Fruit fly (Drosophila melanogaster) whole organism, embryonic: ENCODE data around the gene ric8a.

ENCODE experiments used
- Ada2b ChIP-seq: fragments of 200-800 bp; sonication (Bioruptor generic); IDR thresholded peaks from 2 replicates; pipeline ENCODE4 v1.3.6; 2022; ENCODE audit warnings: missing biosample characterization, missing genetic modification characterization
- Asciz ChIP-seq: fragments of 200-800 bp; sonication (Bioruptor generic); optimal IDR thresholded peaks from 2 replicates; lab custom pipeline; 2017; ENCODE audit warnings: missing biosample characterization, mild to moderate bottlenecking, missing genetic modification characterization, missing genetic modification reagents
- BEAF-32 ChIP-seq: fragments of 200-800 bp; sonication (Bioruptor generic); optimal IDR thresholded peaks from 3 replicates; lab custom pipeline; 2017; ENCODE audit warnings: missing biosample characterization, missing genetic modification characterization, mild to moderate bottlenecking, moderate library complexity, missing genetic modification reagents
- Bteb2 ChIP-seq: fragments of 200-800 bp; sonication (Bioruptor generic); optimal IDR thresholded peaks from 2 replicates; lab custom pipeline; 2016; ENCODE audit warnings: missing biosample characterization, missing genetic modification characterization
- CG12391 ChIP-seq: fragments of 200-800 bp; sonication (Bioruptor generic); optimal IDR thresholded peaks from 3 replicates; lab custom pipeline; 2018; ENCODE audit warnings: missing biosample characterization, mild to moderate bottlenecking, missing genetic modification characterization, moderate library complexity
- CG13287 ChIP-seq: fragments of 200-800 bp; sonication (Bioruptor generic); IDR thresholded peaks from 2 replicates; pipeline ENCODE4 v1.3.6; 2022; ENCODE audit warnings: missing biosample characterization, missing genetic modification characterization; ENCODE audit not compliant: partially characterized antibody
- CG14710 ChIP-seq: fragments of 200-800 bp; sonication (Bioruptor generic); optimal IDR thresholded peaks from 3 replicates; lab custom pipeline; 2019; ENCODE audit warnings: missing biosample characterization, mild to moderate bottlenecking, missing genetic modification characterization, moderate library complexity
- CG1792 ChIP-seq: fragments of 200-800 bp; sonication (Bioruptor generic); optimal IDR thresholded peaks from 2 replicates; lab custom pipeline; 2016; ENCODE audit warnings: missing biosample characterization, missing genetic modification characterization
- CG2116 ChIP-seq: fragments of 200-800 bp; sonication (Bioruptor generic); optimal IDR thresholded peaks from 3 replicates; lab custom pipeline; 2018; ENCODE audit warnings: missing biosample characterization, mild to moderate bottlenecking, missing genetic modification characterization
- CG31441 ChIP-seq: fragments of 200-800 bp; sonication (Bioruptor generic); IDR thresholded peaks from 2 replicates; pipeline ENCODE4 v1.3.6; 2022; ENCODE audit warnings: missing biosample characterization, missing genetic modification characterization
- CG34224 ChIP-seq: fragments of 200-800 bp; sonication (Bioruptor generic); IDR thresholded peaks from 3 replicates; pipeline ENCODE4 v1.3.6; 2022; ENCODE audit warnings: missing biosample characterization, missing genetic modification characterization; ENCODE audit not compliant: partially characterized antibody
- CG3995 ChIP-seq: fragments of 200-800 bp; sonication (Bioruptor generic); optimal IDR thresholded peaks from 3 replicates; lab custom pipeline; 2016; ENCODE audit warnings: missing biosample characterization, missing genetic modification characterization
- CG4282 ChIP-seq: fragments of 200-800 bp; sonication (Bioruptor generic); optimal IDR thresholded peaks from 2 replicates; lab custom pipeline; 2016; ENCODE audit warnings: missing biosample characterization, missing genetic modification characterization
- CG6791 ChIP-seq: fragments of 200-800 bp; sonication (Bioruptor generic); IDR thresholded peaks from 3 replicates; pipeline ENCODE4 v1.3.6; 2022; ENCODE audit warnings: missing biosample characterization, missing genetic modification characterization; ENCODE audit not compliant: partially characterized antibody
- CG7745 ChIP-seq: fragments of 200-800 bp; sonication (Bioruptor generic); optimal IDR thresholded peaks from 2 replicates; lab custom pipeline; 2018; ENCODE audit warnings: missing biosample characterization, mild to moderate bottlenecking, missing genetic modification characterization, moderate library complexity
- CG7963 ChIP-seq: fragments of 200-800 bp; sonication (Bioruptor generic); IDR thresholded peaks from 3 replicates; pipeline ENCODE4 v1.3.6; 2022; ENCODE audit warnings: missing biosample characterization, missing genetic modification characterization; ENCODE audit not compliant: partially characterized antibody
- CG8281 ChIP-seq: fragments of 200-800 bp; sonication (Bioruptor generic); optimal IDR thresholded peaks from 2 replicates; lab custom pipeline; 2018; ENCODE audit warnings: missing biosample characterization, mild to moderate bottlenecking, missing genetic modification characterization, moderate library complexity
- Dref ChIP-seq: fragments of 200-800 bp; sonication (Bioruptor generic); IDR thresholded peaks from 2 replicates; pipeline ENCODE4 v1.3.6; 2022; ENCODE audit warnings: missing biosample characterization, missing genetic modification characterization
- Eip74EF ChIP-seq, 2 experiments: fragments of 200-800 bp in 1 of 2; fragments of >200 bp in 1 of 2; sonication (Bioruptor generic) in 1 of 2; optimal IDR thresholded peaks; 2 replicates each; lab custom pipeline; 2017 to 2019; ENCODE audit warnings: missing biosample characterization in 2 of 2, missing genetic modification characterization in 2 of 2, mild to moderate bottlenecking in 1 of 2, moderate library complexity in 1 of 2
- Gsc ChIP-seq: fragments of 200-800 bp; sonication (Bioruptor generic); IDR thresholded peaks from 2 replicates; pipeline ENCODE4 v1.3.6; 2022; ENCODE audit warnings: missing biosample characterization, missing genetic modification characterization
- HLH3B ChIP-seq: fragments of 200-800 bp; sonication (Bioruptor generic); IDR thresholded peaks from 2 replicates; pipeline ENCODE4 v1.3.6; 2022; ENCODE audit warnings: missing biosample characterization, missing genetic modification characterization
- HLH4C ChIP-seq: fragments of 200-800 bp; sonication (Bioruptor generic); IDR thresholded peaks from 3 replicates; pipeline ENCODE4 v1.3.6; 2022; ENCODE audit warnings: missing biosample characterization, missing genetic modification characterization; ENCODE audit not compliant: partially characterized antibody
- Hr78 ChIP-seq, 2 experiments: fragments of 200-800 bp in 1 of 2; fragments of >200 bp in 1 of 2; sonication (Bioruptor generic) in 1 of 2; optimal IDR thresholded peaks; 2 replicates each; lab custom pipeline; 2017 to 2019; ENCODE audit warnings: missing biosample characterization in 2 of 2, missing genetic modification characterization in 2 of 2, mild to moderate bottlenecking in 1 of 2, moderate library complexity in 1 of 2
- Jarid2 ChIP-seq: fragments of 200-800 bp; sonication (Bioruptor generic); optimal IDR thresholded peaks from 3 replicates; lab custom pipeline; 2017; ENCODE audit warnings: mild to moderate bottlenecking, missing biosample characterization, missing genetic modification reagents, missing genetic modification characterization
- Mad ChIP-seq: fragments of 200-800 bp; sonication (Bioruptor generic); optimal IDR thresholded peaks from 2 replicates; lab custom pipeline; 2016; ENCODE audit warnings: missing biosample characterization, missing genetic modification characterization
- NFAT ChIP-seq: fragments of 200-800 bp; sonication (Bioruptor generic); IDR thresholded peaks from 2 replicates; pipeline ENCODE4 v1.3.6; 2022; ENCODE audit warnings: missing biosample characterization, missing genetic modification characterization
- Pdp1 ChIP-seq, 2 experiments: fragments of 200-800 bp; sonication (Bioruptor generic); optimal IDR thresholded peaks; 3 replicates each; lab custom pipeline; 2016; ENCODE audit warnings: missing biosample characterization in 2 of 2, missing genetic modification characterization in 2 of 2, mild to moderate bottlenecking in 1 of 2, moderate library complexity in 1 of 2
- Poxn ChIP-seq: fragments of 200-800 bp; sonication (Bioruptor generic); IDR thresholded peaks from 2 replicates; pipeline ENCODE4 v1.3.6; 2022; ENCODE audit warnings: missing biosample characterization, missing genetic modification characterization
- Rfx ChIP-seq: fragments of 200-800 bp; sonication (Bioruptor generic); IDR thresholded peaks from 2 replicates; pipeline ENCODE4 v1.3.6; 2022; ENCODE audit warnings: missing biosample characterization, missing genetic modification characterization
- Sry-β ChIP-seq: fragments of 200-800 bp; sonication (Bioruptor generic); optimal IDR thresholded peaks from 2 replicates; lab custom pipeline; 2018; ENCODE audit warnings: missing biosample characterization, mild to moderate bottlenecking, missing genetic modification characterization, moderate library complexity
- Sry-δ ChIP-seq: fragments of 200-800 bp; sonication (Bioruptor generic); optimal IDR thresholded peaks from 2 replicates; lab custom pipeline; 2016; ENCODE audit warnings: missing biosample characterization, missing genetic modification characterization
- Taf1 ChIP-seq: fragments of 200-800 bp; sonication (Bioruptor generic); IDR thresholded peaks from 2 replicates; pipeline ENCODE4 v1.3.6; 2022; ENCODE audit warnings: missing biosample characterization, missing genetic modification characterization
- abd-A ChIP-seq: fragments of 200-800 bp; sonication (Bioruptor generic); optimal IDR thresholded peaks from 3 replicates; lab custom pipeline; 2019; ENCODE audit warnings: missing biosample characterization, mild to moderate bottlenecking, missing genetic modification characterization, moderate library complexity
- chinmo ChIP-seq: fragments of 200-800 bp; sonication (Bioruptor generic); IDR thresholded peaks from 4 replicates; pipeline ENCODE4 v1.3.6; 2022; ENCODE audit warnings: missing biosample characterization, missing genetic modification characterization; ENCODE audit not compliant: partially characterized antibody
- ci ChIP-seq: fragments of 200-800 bp; sonication (Bioruptor generic); IDR thresholded peaks from 3 replicates; pipeline ENCODE4 v1.3.6; 2022; ENCODE audit warnings: missing biosample characterization, missing genetic modification characterization
- cwo ChIP-seq: fragments of 200-800 bp; sonication (Bioruptor generic); optimal IDR thresholded peaks from 3 replicates; lab custom pipeline; 2017; ENCODE audit warnings: missing biosample characterization, missing genetic modification characterization, mild to moderate bottlenecking, moderate library complexity, missing genetic modification reagents
- ewg ChIP-seq: fragments of 200-800 bp; sonication (Bioruptor generic); optimal IDR thresholded peaks from 3 replicates; lab custom pipeline; 2017; ENCODE audit warnings: mild to moderate bottlenecking, missing biosample characterization, missing genetic modification reagents, missing genetic modification characterization
- hbn ChIP-seq: fragments of 200-800 bp; sonication (Bioruptor generic); IDR thresholded peaks from 2 replicates; pipeline ENCODE4 v1.3.6; 2022; ENCODE audit warnings: missing biosample characterization, missing genetic modification characterization; ENCODE audit not compliant: partially characterized antibody
- ken ChIP-seq: fragments of 200-800 bp; sonication (Bioruptor generic); IDR thresholded peaks from 3 replicates; pipeline ENCODE4 v1.3.6; 2022; ENCODE audit warnings: missing biosample characterization, missing genetic modification characterization
- nau ChIP-seq: fragments of 200-800 bp; sonication (Bioruptor generic); optimal IDR thresholded peaks from 3 replicates; lab custom pipeline; 2017; ENCODE audit warnings: missing biosample characterization, mild to moderate bottlenecking, missing genetic modification characterization, missing genetic modification reagents
- odd ChIP-seq: fragments of 200-800 bp; sonication (Bioruptor generic); optimal IDR thresholded peaks from 2 replicates; lab custom pipeline; 2017; ENCODE audit warnings: missing biosample characterization, mild to moderate bottlenecking, missing genetic modification characterization
- pzg ChIP-seq: fragments of 200-800 bp; sonication (Bioruptor generic); optimal IDR thresholded peaks from 3 replicates; lab custom pipeline; 2018; ENCODE audit warnings: missing biosample characterization, mild to moderate bottlenecking, missing genetic modification characterization, moderate library complexity
- trem ChIP-seq: fragments of 200-800 bp; optimal IDR thresholded peaks from 3 replicates; lab custom pipeline; 2019; ENCODE audit warnings: missing biosample characterization, mild to moderate bottlenecking, missing genetic modification characterization, moderate library complexity
- zen2 ChIP-seq: fragments of 200-800 bp; sonication (Bioruptor generic); IDR thresholded peaks from 3 replicates; pipeline ENCODE4 v1.3.6; 2022; ENCODE audit warnings: missing biosample characterization, missing genetic modification characterization; ENCODE audit not compliant: partially characterized antibody

Gene ric8a

dm6 chrX:9267598-9267997 is 11.6 kb downstream of the ric8a start, which contains the start of gene Erk7:
Gene Erk7, minus strand, starts transcription at chrX:9267698.
- no peak for TF ChIP-seq ci
- TF ChIP-seq Ada2b (GFP tag; lab: Robert Waterston, UW), result no peak
- no peak for TF ChIP-seq CG7745
- no peak for TF ChIP-seq hbn (GFP tag; lab: Robert Waterston, UW)

dm6 chrX:9269825-9270224 is 13.9 kb downstream of the ric8a start, which contains the start of gene CG17440:
Gene CG17440, minus strand, starts transcription at chrX:9269925.
- TF ChIP-seq zen2, result no peak
- no peak for TF ChIP-seq pzg
- TF ChIP-seq Hr78 (GFP tag; optimal IDR thresholded peaks at IDR 0.05; lab: Kevin White, UChicago), result no peak
- no peak for TF ChIP-seq ken
- no peak for TF ChIP-seq Gsc (GFP tag; lab: Robert Waterston, UW)
- no peak for TF ChIP-seq CG3995
- no peak for TF ChIP-seq Bteb2 (GFP tag; lab: Kevin White, UChicago)
- TF ChIP-seq, all 482 proteins: peak for 0

- peak; percentile 40; the same call in 1 of the 3 replicates for TF ChIP-seq CG6791 (GFP tag; lab: Robert Waterston, UW)
- peak; percentile 13 for TF ChIP-seq trem (tag; lab: Kevin White, UChicago)
- TF ChIP-seq Eip74EF (GFP tag; optimal IDR thresholded peaks at IDR 0.05; lab: Kevin White, UChicago), result no peak
- no peak for TF ChIP-seq Rfx
- no peak for TF ChIP-seq HLH3B (GFP tag; lab: Robert Waterston, UW)
- TF ChIP-seq HLH4C (GFP tag; lab: Robert Waterston, UW), result no peak; the same call in none of the 3 replicates
- no peak for TF ChIP-seq CG8281 (tag; lab: Kevin White, UChicago)
- no peak for TF ChIP-seq odd (GFP tag; lab: Kevin White, UChicago)
- no peak for TF ChIP-seq Mad
- TF ChIP-seq Poxn (GFP tag; lab: Robert Waterston, UW), result no peak
- no peak for TF ChIP-seq CG31441
- TF ChIP-seq CG34224 (GFP tag; lab: Robert Waterston, UW), result peak; percentile 37; the same call in 2 of the 3 replicates
- no peak for TF ChIP-seq abd-A (tag; lab: Kevin White, UChicago)
- peak; percentile 32; the same call in 1 of the 2 replicates for TF ChIP-seq hbn (GFP tag; lab: Robert Waterston, UW)
- TF ChIP-seq BEAF-32, result peak; percentile 77
- no peak for TF ChIP-seq ewg (GFP tag; lab: Kevin White, UChicago)
- no peak for TF ChIP-seq CG12391 (tag; lab: Kevin White, UChicago)
- peak; percentile 69 for TF ChIP-seq CG13287 (GFP tag; lab: Robert Waterston, UW)
- no peak for TF ChIP-seq Sry-β (GFP tag; lab: Kevin White, UChicago)
- no peak for TF ChIP-seq cwo (GFP tag; lab: Kevin White, UChicago)
- TF ChIP-seq CG7963 (GFP tag; lab: Robert Waterston, UW), result no peak
- no peak for TF ChIP-seq CG1792 (GFP tag; lab: Kevin White, UChicago)
- no peak for TF ChIP-seq CG4282
- TF ChIP-seq Asciz (GFP tag; lab: Kevin White, UChicago), result no peak
- peak; percentile 34 for TF ChIP-seq CG14710 (tag; lab: Kevin White, UChicago)
- 0 out of 2 replicates have a peak, but pooled peaks have one; percentile 10 for TF ChIP-seq NFAT (GFP tag; lab: Robert Waterston, UW)
- TF ChIP-seq chinmo (GFP tag; lab: Robert Waterston, UW), result 0 out of 4 replicates have a peak, but pooled peaks have one; percentile 28
- TF ChIP-seq Jarid2 (GFP tag; lab: Kevin White, UChicago), result no peak
- peak; percentile 61 for TF ChIP-seq Dref (GFP tag; lab: Robert Waterston, UW)
- peak; percentile 71 for TF ChIP-seq Sry-δ (GFP tag; lab: Kevin White, UChicago)
- no peak for TF ChIP-seq Taf1 (GFP tag; lab: Robert Waterston, UW)
- TF ChIP-seq Pdp1 (GFP tag; optimal IDR thresholded peaks at IDR 0.05; lab: Kevin White, UChicago), result no peak
- TF ChIP-seq CG2116 (GFP tag; lab: Kevin White, UChicago), result peak; percentile 66
- TF ChIP-seq nau, result no peak
Measured at dm6 chrX:9272830-9273507, 17.0 kb downstream of the ric8a start, which contains the start of the genes Cfp1 and Aladin. Gene Cfp1, minus strand, starts transcription at chrX:9272960. Gene Aladin, plus strand, starts transcription at chrX:9273413.
